ENCODE assay signal across 1 fruit fly cellular context in the genomic region with DNA sequence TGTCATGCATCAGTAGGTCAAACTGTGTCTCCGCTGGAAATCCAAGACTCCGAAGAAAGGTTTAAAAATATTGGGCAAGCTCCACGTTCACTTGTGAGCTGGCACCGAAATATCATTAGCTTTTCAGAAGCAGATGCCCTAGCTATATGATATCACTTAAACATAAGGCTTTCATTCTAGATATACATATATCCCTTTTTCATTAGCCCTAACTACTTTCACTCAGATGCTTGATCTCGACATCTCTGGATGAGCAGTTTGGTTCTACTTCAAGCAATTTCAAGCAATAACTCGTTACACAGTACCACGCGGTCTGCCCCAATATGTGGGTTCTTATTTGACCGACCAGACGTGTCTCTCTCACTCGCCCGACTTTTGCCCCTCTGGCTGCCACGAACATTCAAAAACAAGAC.
A peak's percentile ranks its signal among the peaks of the same experiment; 100 is the strongest.
TF ChIP-seq lines count a peak whose summit lies in the region.

No protein-coding gene starts in this region.

TF ChIP-seq in whole organism, embryonic, 481 proteins besides CTCF, POLR2A, EP300 and RAD21 (continued from another document):
- TF ChIP-seq CG6683 (GFP tag; optimal IDR thresholded peaks at IDR 0.05; lab: Kevin White, UChicago) (no peak), CG17912 (GFP tag; optimal IDR thresholded peaks at IDR 0.05; lab: Kevin White, UChicago) (no peak), sc (optimal IDR thresholded peaks at IDR 0.05; lab: Kevin White, UChicago) (no peak), sc (GFP tag; optimal IDR thresholded peaks at IDR 0.05; lab: Kevin White, UChicago) (peak; percentile 30), Hey (tag; optimal IDR thresholded peaks at IDR 0.05; lab: Kevin White, UChicago) (no peak), NC2α (GFP tag; optimal IDR thresholded peaks at IDR 0.05; lab: Kevin White, UChicago) (no peak), slp2 (GFP tag; optimal IDR thresholded peaks at IDR 0.05; lab: Kevin White, UChicago) (peak; percentile 54), HmgZ (tag; optimal IDR thresholded peaks at IDR 0.05; lab: Kevin White, UChicago) (peak; percentile 8), CG13287 (GFP tag; IDR thresholded peaks at IDR 0.05; lab: Robert Waterston, UW; ENCODE audit: partially characterized antibody) (no peak), CG1832 (GFP tag; optimal IDR thresholded peaks at IDR 0.05; lab: Kevin White, UChicago) (no peak), H15 (GFP tag; IDR thresholded peaks at IDR 0.05; lab: Robert Waterston, UW) (no peak), CG9215 (GFP tag; IDR thresholded peaks at IDR 0.05; lab: Robert Waterston, UW) (0 out of 2 replicates have a peak, but pooled peaks have one; percentile 5), Abd-B (GFP tag; optimal IDR thresholded peaks at IDR 0.05; lab: Kevin White, UChicago) (peak; percentile 35), CG2678 (tag; optimal IDR thresholded peaks at IDR 0.05; lab: Kevin White, UChicago) (peak; percentile 52), CG1792 (GFP tag; optimal IDR thresholded peaks at IDR 0.05; lab: Kevin White, UChicago) (no peak), abd-A (tag; optimal IDR thresholded peaks at IDR 0.05; lab: Kevin White, UChicago) (no peak), CG11085 (GFP tag; IDR thresholded peaks at IDR 0.05; lab: Robert Waterston, UW) (no peak), al (GFP tag; IDR thresholded peaks at IDR 0.05; lab: Robert Waterston, UW) (0 out of 2 replicates have a peak, but pooled peaks have one; percentile 38), ERR (GFP tag; optimal IDR thresholded peaks at IDR 0.05; lab: Kevin White, UChicago) (no peak), tap (tag; optimal IDR thresholded peaks at IDR 0.05; lab: Kevin White, UChicago) (no peak), vfl (GFP tag; optimal IDR thresholded peaks at IDR 0.05; lab: Kevin White, UChicago) (no peak), trem (tag; optimal IDR thresholded peaks at IDR 0.05; lab: Kevin White, UChicago) (no peak), pan (optimal IDR thresholded peaks at IDR 0.05; lab: Kevin White, UChicago) (no peak), pan (GFP tag; optimal IDR thresholded peaks at IDR 0.05 in 1 of 2, IDR thresholded peaks at IDR 0.05 in 1 of 2) (no peak), Ada2b (GFP tag; IDR thresholded peaks at IDR 0.05; lab: Robert Waterston, UW) (no peak), CG7372 (GFP tag; IDR thresholded peaks at IDR 0.05; lab: Robert Waterston, UW) (no peak), ham (GFP tag; IDR thresholded peaks at IDR 0.05; lab: Robert Waterston, UW) (no peak), Adf1 (GFP tag; IDR thresholded peaks at IDR 0.05; lab: Robert Waterston, UW) (no peak), disco-r (GFP tag; optimal IDR thresholded peaks at IDR 0.05; lab: Kevin White, UChicago) (no peak), Atf3 (GFP tag; optimal IDR thresholded peaks at IDR 0.05; lab: Kevin White, UChicago) (no peak)
